Worm (Caenorhabditis elegans) whole organism, young adult: ENCODE measurements around the gene tsp-14.

Experiments
- C17E4.6 ChIP-seq: fragments of 200-800 bp; sonication (Bioruptor generic); IDR thresholded peaks from 2 replicates; pipeline ENCODE4 v1.3.6; 2022; ENCODE audit warnings: missing genetic modification reagents, missing genetic modification characterization, missing compliant biosample characterization
- F10E7.11 ChIP-seq: sonication (generic microtip); optimal IDR thresholded peaks from 2 replicates; lab custom pipeline; 2017; ENCODE audit warnings: mild to moderate bottlenecking, missing genetic modification characterization, moderate library complexity, missing compliant biosample characterization
- F33H1.4 ChIP-seq: fragments of 200-800 bp; sonication (Bioruptor generic); IDR thresholded peaks from 2 replicates; pipeline ENCODE4 v1.3.6; 2022; ENCODE audit warnings: missing genetic modification reagents, missing genetic modification characterization, missing compliant biosample characterization
- K12H6.12 ChIP-seq: fragments of 200-800 bp; sonication (Bioruptor generic); optimal IDR thresholded peaks from 2 replicates; lab custom pipeline; 2018; ENCODE audit warnings: mild to moderate bottlenecking, missing genetic modification characterization, missing compliant biosample characterization
- Y53G8AR.9 ChIP-seq: fragments of 200-800 bp; sonication (Bioruptor generic); conservative IDR thresholded peaks from 2 replicates; pipeline ENCODE4 v1.3.6; 2022; ENCODE audit warnings: missing genetic modification reagents, missing genetic modification characterization, missing compliant biosample characterization
- Y67H2A.10 ChIP-seq: fragments of 200-800 bp; sonication (Bioruptor generic); conservative IDR thresholded peaks from 2 replicates; pipeline ENCODE4 v1.3.6; 2022; ENCODE audit warnings: missing genetic modification reagents, missing genetic modification characterization, missing compliant biosample characterization
- Y95B8A.8 ChIP-seq: fragments of 200-800 bp; sonication (Bioruptor generic); IDR thresholded peaks from 2 replicates; pipeline ENCODE4 v1.3.6; 2022; ENCODE audit warnings: missing genetic modification reagents, missing genetic modification characterization, missing compliant biosample characterization
- akir-1 ChIP-seq: fragments of 200-800 bp; sonication (Bioruptor generic); optimal IDR thresholded peaks from 2 replicates; lab custom pipeline; 2018; ENCODE audit warnings: mild to moderate bottlenecking, missing genetic modification characterization, moderate library complexity, missing compliant biosample characterization
- ama-1 ChIP-seq, 3 experiments: fragments of 150-350 bp in 1 of 3; sonication (generic microtip) in 2 of 3; optimal IDR thresholded peaks; 2 replicates each; lab custom pipeline; 2014 to 2018; ENCODE audit warnings: missing biosample characterization in 2 of 3, missing genetic modification characterization in 2 of 3, missing genetic modification reagents in 2 of 3
- aptf-3 ChIP-seq: fragments of 200-800 bp; sonication (Bioruptor generic); IDR thresholded peaks from 2 replicates; pipeline ENCODE4 v1.3.6; 2022; ENCODE audit warnings: missing genetic modification characterization, missing compliant biosample characterization
- athp-1 ChIP-seq: sonication (generic microtip); optimal IDR thresholded peaks from 2 replicates; lab custom pipeline; 2017; ENCODE audit warnings: mild to moderate bottlenecking, missing genetic modification characterization, missing compliant biosample characterization
- ceh-79 ChIP-seq: sonication (generic microtip); optimal IDR thresholded peaks from 2 replicates; lab custom pipeline; 2017; ENCODE audit warnings: mild to moderate bottlenecking, missing genetic modification characterization, missing compliant biosample characterization
- ceh-91 ChIP-seq: fragments of 200-800 bp; sonication (Bioruptor generic); IDR thresholded peaks from 2 replicates; pipeline ENCODE4 v1.3.6; 2022; ENCODE audit warnings: missing genetic modification reagents, missing genetic modification characterization, missing compliant biosample characterization
- chd-7 ChIP-seq: sonication (generic microtip); optimal IDR thresholded peaks from 2 replicates; lab custom pipeline; 2016; ENCODE audit warnings: mild to moderate bottlenecking, missing genetic modification characterization, moderate library complexity, missing compliant biosample characterization
- die-1 ChIP-seq: sonication (generic microtip); optimal IDR thresholded peaks from 2 replicates; lab custom pipeline; 2016; ENCODE audit warnings: missing genotype, mild to moderate bottlenecking, missing genetic modification characterization, missing compliant biosample characterization
- egl-18 ChIP-seq: fragments of 200-800 bp; sonication (Bioruptor generic); IDR thresholded peaks from 2 replicates; pipeline ENCODE4 v1.3.6; 2022; ENCODE audit warnings: missing genetic modification reagents, missing genetic modification characterization, missing compliant biosample characterization
- hlh-26 ChIP-seq: fragments of 200-800 bp; sonication (Bioruptor generic); conservative IDR thresholded peaks from 2 replicates; pipeline ENCODE4 v1.3.6; 2022; ENCODE audit warnings: missing genetic modification reagents, missing genetic modification characterization, missing compliant biosample characterization
- let-526 ChIP-seq: fragments of 200-800 bp; sonication (Bioruptor generic); IDR thresholded peaks from 2 replicates; pipeline ENCODE4 v1.3.6; 2022; ENCODE audit warnings: missing genetic modification reagents, missing genetic modification characterization, missing compliant biosample characterization
- lin-35 ChIP-seq, 3 experiments: fragments of 150-350 bp in 2 of 3; sonication (generic microtip) in 1 of 3; optimal IDR thresholded peaks; 2 replicates each; lab custom pipeline; 2014 to 2018; ENCODE audit warnings: missing biosample characterization in 3 of 3, missing genetic modification characterization in 3 of 3, missing genetic modification reagents in 3 of 3
- lir-1 ChIP-seq: fragments of 200-800 bp; sonication (Bioruptor generic); conservative IDR thresholded peaks from 2 replicates; pipeline ENCODE4 v1.3.6; 2022; ENCODE audit warnings: missing genetic modification reagents, missing genetic modification characterization, missing compliant biosample characterization
- lsl-1 ChIP-seq: fragments of 200-800 bp; sonication (Bioruptor generic); optimal IDR thresholded peaks from 2 replicates; lab custom pipeline; 2018; ENCODE audit warnings: mild to moderate bottlenecking, missing genetic modification characterization, moderate library complexity, missing compliant biosample characterization
- madf-3 ChIP-seq: fragments of 200-800 bp; sonication (Bioruptor generic); IDR thresholded peaks from 2 replicates; pipeline ENCODE4 v1.3.6; 2022; ENCODE audit warnings: missing genetic modification reagents, missing genetic modification characterization, missing compliant biosample characterization
- madf-6 ChIP-seq: fragments of 200-800 bp; sonication (Bioruptor generic); IDR thresholded peaks from 2 replicates; pipeline ENCODE4 v1.3.6; 2022; ENCODE audit warnings: missing genetic modification reagents, missing genetic modification characterization, missing compliant biosample characterization
- madf-8 ChIP-seq: fragments of 200-800 bp; sonication (Bioruptor generic); conservative IDR thresholded peaks from 2 replicates; pipeline ENCODE4 v1.3.6; 2022; ENCODE audit warnings: missing genetic modification reagents, missing genetic modification characterization, missing compliant biosample characterization
- mel-28 ChIP-seq: sonication (generic microtip); optimal IDR thresholded peaks from 2 replicates; lab custom pipeline; 2016; ENCODE audit warnings: borderline replicate concordance, mild to moderate bottlenecking, missing genetic modification characterization, missing compliant biosample characterization
- mes-4 ChIP-seq: sonication (generic microtip); optimal IDR thresholded peaks from 2 replicates; lab custom pipeline; 2016; ENCODE audit warnings: missing genotype, missing genetic modification characterization, missing compliant biosample characterization
- nfya-1 ChIP-seq: sonication (generic microtip); optimal IDR thresholded peaks from 2 replicates; lab custom pipeline; 2017; ENCODE audit warnings: antibody characterized with exemption, missing compliant biosample characterization, missing genetic modification characterization, borderline replicate concordance; ENCODE audit not compliant: insufficient read depth
- nfyb-1 ChIP-seq: fragments of 200-800 bp; sonication (Bioruptor generic); IDR thresholded peaks from 2 replicates; pipeline ENCODE4 v1.3.6; 2022; ENCODE audit warnings: missing genetic modification reagents, missing genetic modification characterization, missing compliant biosample characterization
- nhr-120 ChIP-seq: fragments of 200-800 bp; sonication (Bioruptor generic); IDR thresholded peaks from 2 replicates; pipeline ENCODE4 v1.3.6; 2022; ENCODE audit warnings: missing genetic modification characterization, missing compliant biosample characterization
- nhr-179 ChIP-seq: sonication (generic microtip); optimal IDR thresholded peaks from 2 replicates; lab custom pipeline; 2016; ENCODE audit warnings: mild to moderate bottlenecking, missing genetic modification characterization, missing compliant biosample characterization
- nhr-27 ChIP-seq: fragments of 200-800 bp; sonication (Bioruptor generic); optimal IDR thresholded peaks from 2 replicates; lab custom pipeline; 2018; ENCODE audit warnings: mild to moderate bottlenecking, missing genetic modification characterization, moderate library complexity, missing compliant biosample characterization
- nhr-80 ChIP-seq: sonication (generic microtip); optimal IDR thresholded peaks from 2 replicates; lab custom pipeline; 2016; ENCODE audit warnings: missing genetic modification characterization, missing compliant biosample characterization
- rpc-1 ChIP-seq, 2 experiments: fragments of 150-350 bp in 1 of 2; sonication (generic microtip) in 1 of 2; optimal IDR thresholded peaks; 2 replicates each; lab custom pipeline; 2014 to 2018; ENCODE audit warnings: missing biosample characterization in 1 of 2, missing genetic modification characterization in 1 of 2, missing genetic modification reagents in 1 of 2, missing genotype in 1 of 2
- sdz-38 ChIP-seq: sonication (generic microtip); optimal IDR thresholded peaks from 2 replicates; lab custom pipeline; 2016; ENCODE audit warnings: missing genotype, missing genetic modification characterization, missing compliant biosample characterization
- tlf-1 ChIP-seq: fragments of 200-800 bp; sonication (Bioruptor generic); optimal IDR thresholded peaks from 2 replicates; lab custom pipeline; 2018; ENCODE audit warnings: mild to moderate bottlenecking, missing genetic modification characterization, missing compliant biosample characterization
- unc-130 ChIP-seq: sonication (generic microtip); optimal IDR thresholded peaks from 2 replicates; lab custom pipeline; 2016; ENCODE audit warnings: missing genetic modification reagents, missing genetic modification characterization, missing compliant biosample characterization
- zim-3 ChIP-seq: sonication (generic microtip); optimal IDR thresholded peaks from 2 replicates; lab custom pipeline; 2017; ENCODE audit warnings: mild to moderate bottlenecking, missing genetic modification characterization, moderate library complexity, missing compliant biosample characterization
- ztf-28 ChIP-seq: fragments of 200-800 bp; sonication (Bioruptor generic); IDR thresholded peaks from 2 replicates; pipeline ENCODE4 v1.3.6; 2022; ENCODE audit warnings: missing genetic modification reagents, missing genetic modification characterization, missing compliant biosample characterization
- ztf-6 ChIP-seq: fragments of 200-800 bp; sonication (Bioruptor generic); IDR thresholded peaks from 2 replicates; pipeline ENCODE4 v1.3.6; 2022; ENCODE audit warnings: missing genetic modification reagents, missing genetic modification characterization, missing compliant biosample characterization

Gene tsp-14

ce11 chrX:4911287-4911876 is 34.6 kb upstream of the tsp-14 start:
- TF ChIP-seq sdz-38 (no peak), F10E7.11 (tag; lab: Kevin White, UChicago) (no peak), madf-3 (GFP tag; lab: Robert Waterston, UW) (0 out of 2 replicates have a peak, but pooled peaks have one; percentile 61), F33H1.4 (GFP tag; lab: Robert Waterston, UW) (no peak), ztf-28 (GFP tag; lab: Robert Waterston, UW) (no peak), mes-4 (tag; lab: Kevin White, UChicago) (no peak), ceh-79 (no peak), chd-7 (tag; lab: Kevin White, UChicago) (peak; percentile 1), hlh-26 (GFP tag; lab: Robert Waterston, UW) (no peak), let-526 (no peak), C17E4.6 (GFP tag; lab: Robert Waterston, UW) (no peak)

- TF ChIP-seq Y67H2A.10, result no peak
- peak; percentile 77 for TF ChIP-seq nhr-80 (tag; lab: Kevin White, UChicago)
Measured at ce11 chrX:4905804-4906203, 29.0 kb upstream of the tsp-14 start, which contains the start of gene K05B2.2. Gene K05B2.2, plus strand, starts transcription at chrX:4906081.

DNA sequence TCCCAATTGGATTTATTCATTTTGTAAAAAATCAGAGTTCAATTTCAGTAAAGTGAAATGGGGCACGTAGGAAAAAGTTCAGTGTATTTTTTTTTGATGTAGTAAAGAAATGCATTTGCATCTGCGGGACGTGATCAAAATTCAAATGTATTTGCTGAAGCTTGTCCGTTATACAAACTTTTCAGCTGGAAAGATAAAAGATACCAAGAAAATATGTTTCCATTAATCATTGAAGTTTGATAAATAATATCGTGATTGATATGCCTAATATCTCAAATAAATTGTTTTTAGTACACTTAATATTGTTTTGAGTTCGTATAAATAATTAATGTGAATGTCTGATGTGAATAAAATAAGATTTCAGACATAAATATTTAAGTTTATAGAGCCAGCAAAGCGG is 25.6 kb upstream of the tsp-14 start:
- TF ChIP-seq egl-18 (no peak), ama-1 (optimal IDR thresholded peaks at IDR 0.05; lab: Kevin White, UChicago) (no peak), ama-1 (GFP tag; optimal IDR thresholded peaks at IDR 0.05; lab: Kevin White, UChicago) (no peak), tlf-1 (no peak), zim-3 (tag; lab: Kevin White, UChicago) (no peak), ceh-79 (no peak), aptf-3 (GFP tag; lab: Robert Waterston, UW) (no peak), ceh-91 (GFP tag; lab: Robert Waterston, UW) (no peak), die-1 (no peak), Y53G8AR.9 (GFP tag; lab: Robert Waterston, UW) (no peak), madf-6 (GFP tag; lab: Robert Waterston, UW) (no peak)

DNA sequence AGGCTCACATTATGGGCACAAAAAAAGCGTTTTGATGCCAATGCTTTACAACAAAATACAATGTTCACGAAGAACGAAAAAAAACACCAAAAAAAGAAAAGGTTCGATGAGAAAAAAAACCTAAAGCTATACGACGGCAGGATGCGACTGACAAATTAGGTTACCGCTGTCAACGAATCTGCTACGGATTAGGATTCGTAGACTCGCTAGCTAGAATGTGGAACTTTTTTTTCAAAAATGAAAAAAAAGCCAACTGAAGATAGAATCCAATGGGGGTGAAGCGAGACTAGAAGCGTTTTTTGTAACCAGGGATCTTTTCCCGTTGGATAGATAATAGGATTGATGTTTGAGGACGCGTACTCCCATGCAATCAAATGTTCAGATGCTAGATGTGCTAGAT is 25.2 kb upstream of the tsp-14 start:
- TF ChIP-seq F10E7.11 (tag; lab: Kevin White, UChicago) (no peak), lin-35 (GFP tag; optimal IDR thresholded peaks at IDR 0.05; lab: Kevin White, UChicago) (peak in 1 of 3 experiments; percentile 6), ceh-91 (GFP tag; lab: Robert Waterston, UW) (no peak)

- no peak for TF ChIP-seq ztf-6 (GFP tag; lab: Robert Waterston, UW)
- no peak for TF ChIP-seq nhr-27 (tag; lab: Kevin White, UChicago)
- no peak for TF ChIP-seq K12H6.12 (tag; lab: Kevin White, UChicago)
- no peak for TF ChIP-seq ama-1 (optimal IDR thresholded peaks at IDR 0.05; lab: Kevin White, UChicago)
- TF ChIP-seq ama-1 (GFP tag; optimal IDR thresholded peaks at IDR 0.05; lab: Kevin White, UChicago), result no peak
- no peak for TF ChIP-seq nhr-120
- no peak for TF ChIP-seq egl-18
- no peak for TF ChIP-seq akir-1
- no peak for TF ChIP-seq nfya-1
- no peak for TF ChIP-seq madf-3 (GFP tag; lab: Robert Waterston, UW)
- no peak for TF ChIP-seq nfyb-1 (GFP tag; lab: Robert Waterston, UW)
- no peak for TF ChIP-seq rpc-1 (optimal IDR thresholded peaks at IDR 0.05; lab: Kevin White, UChicago)
- TF ChIP-seq rpc-1 (tag; optimal IDR thresholded peaks at IDR 0.05; lab: Kevin White, UChicago), result no peak
- TF ChIP-seq die-1, result no peak
- no peak for TF ChIP-seq Y95B8A.8
- no peak for TF ChIP-seq madf-8 (GFP tag; lab: Robert Waterston, UW)
- no peak for TF ChIP-seq lir-1 (GFP tag; lab: Robert Waterston, UW)
- TF ChIP-seq mel-28 (tag; lab: Kevin White, UChicago), result no peak
- TF ChIP-seq athp-1 (tag; lab: Kevin White, UChicago), result no peak
- TF ChIP-seq lsl-1 (GFP tag; lab: Kevin White, UChicago), result no peak
- TF ChIP-seq nhr-179 (tag; lab: Kevin White, UChicago), result no peak
- no peak for TF ChIP-seq unc-130
- TF ChIP-seq, all 124 proteins: peak for 0
Measured at ce11 chrX:4900685-4901084, 23.9 kb upstream of the tsp-14 start, which contains the start of gene T07F12.4. Gene T07F12.4, minus strand, starts transcription at chrX:4900814.
